Fruit fly (Drosophila melanogaster) whole organism, embryonic: Measurements from ENCODE around the gene CG43136.

Source experiments
- Ada2b ChIP-seq: fragments of 200-800 bp; sonication (Bioruptor generic); IDR thresholded peaks from 2 replicates; pipeline ENCODE4 v1.3.6; 2022; ENCODE audit warnings: missing biosample characterization, missing genetic modification characterization
- Antp ChIP-seq: fragments of 200-800 bp; sonication (Bioruptor generic); optimal IDR thresholded peaks from 3 replicates; lab custom pipeline; 2016; ENCODE audit warnings: missing biosample characterization, missing genetic modification characterization
- BEAF-32 ChIP-seq: fragments of 200-800 bp; sonication (Bioruptor generic); optimal IDR thresholded peaks from 3 replicates; lab custom pipeline; 2017; ENCODE audit warnings: missing biosample characterization, missing genetic modification characterization, mild to moderate bottlenecking, moderate library complexity, missing genetic modification reagents
- CG12071 ChIP-seq: fragments of 200-800 bp; sonication (Bioruptor generic); optimal IDR thresholded peaks from 3 replicates; lab custom pipeline; 2018; ENCODE audit warnings: missing biosample characterization, mild to moderate bottlenecking, missing genetic modification characterization
- CG17361 ChIP-seq: fragments of 200-800 bp; sonication (Bioruptor generic); IDR thresholded peaks from 3 replicates; pipeline ENCODE4 v1.3.6; 2022; ENCODE audit warnings: missing biosample characterization, missing genetic modification characterization
- CG18599 ChIP-seq: fragments of 200-800 bp; sonication (Bioruptor generic); optimal IDR thresholded peaks from 3 replicates; lab custom pipeline; 2017; ENCODE audit warnings: missing biosample characterization, missing genetic modification characterization, mild to moderate bottlenecking, moderate library complexity, missing genetic modification reagents
- CG18619 ChIP-seq: fragments of 200-800 bp; sonication (Bioruptor generic); optimal IDR thresholded peaks from 3 replicates; lab custom pipeline; 2017; ENCODE audit warnings: missing biosample characterization, mild to moderate bottlenecking, missing genetic modification characterization
- CG30403 ChIP-seq: fragments of 200-800 bp; sonication (Bioruptor generic); optimal IDR thresholded peaks from 3 replicates; lab custom pipeline; 2016; ENCODE audit warnings: missing biosample characterization, missing genetic modification characterization
- CG34376 ChIP-seq: fragments of 200-800 bp; sonication (Bioruptor generic); optimal IDR thresholded peaks from 2 replicates; lab custom pipeline; 2018; ENCODE audit warnings: missing biosample characterization, mild to moderate bottlenecking, missing genetic modification characterization
- CG6765 ChIP-seq: fragments of 200-800 bp; sonication (Bioruptor generic); optimal IDR thresholded peaks from 3 replicates; lab custom pipeline; 2017; ENCODE audit warnings: missing biosample characterization, mild to moderate bottlenecking, missing genetic modification characterization
- CG6791 ChIP-seq: fragments of 200-800 bp; sonication (Bioruptor generic); IDR thresholded peaks from 3 replicates; pipeline ENCODE4 v1.3.6; 2022; ENCODE audit warnings: missing biosample characterization, missing genetic modification characterization; ENCODE audit not compliant: partially characterized antibody
- CG7963 ChIP-seq: fragments of 200-800 bp; sonication (Bioruptor generic); IDR thresholded peaks from 3 replicates; pipeline ENCODE4 v1.3.6; 2022; ENCODE audit warnings: missing biosample characterization, missing genetic modification characterization; ENCODE audit not compliant: partially characterized antibody
- CG8388 ChIP-seq: fragments of 200-800 bp; sonication (Bioruptor generic); optimal IDR thresholded peaks from 2 replicates; lab custom pipeline; 2019; ENCODE audit warnings: missing biosample characterization, mild to moderate bottlenecking, missing genetic modification characterization, moderate library complexity
- CG8944 ChIP-seq: fragments of 200-800 bp; sonication (Bioruptor generic); optimal IDR thresholded peaks from 3 replicates; lab custom pipeline; 2016; ENCODE audit warnings: missing biosample characterization, missing genetic modification characterization
- CG9727 ChIP-seq: fragments of 200-800 bp; sonication (Bioruptor generic); optimal IDR thresholded peaks from 3 replicates; lab custom pipeline; 2017; ENCODE audit warnings: missing biosample characterization, mild to moderate bottlenecking, missing genetic modification characterization
- CG9797 ChIP-seq: fragments of 200-800 bp; sonication (Bioruptor generic); optimal IDR thresholded peaks from 3 replicates; lab custom pipeline; 2018; ENCODE audit warnings: missing biosample characterization, mild to moderate bottlenecking, missing genetic modification characterization
- D ChIP-seq, 2 experiments: fragments of 200-800 bp in 1 of 2; fragments of >200 bp in 1 of 2; sonication (Bioruptor generic) in 1 of 2; optimal IDR thresholded peaks; 2 replicates in 1 of 2; 3 replicates in 1 of 2; lab custom pipeline; 2017; ENCODE audit warnings: mild to moderate bottlenecking in 1 of 2, missing biosample characterization in 1 of 2, missing genetic modification characterization in 1 of 2, missing genetic modification reagents in 1 of 2
- Elba2 ChIP-seq: fragments of 200-800 bp; sonication (Bioruptor generic); optimal IDR thresholded peaks from 3 replicates; lab custom pipeline; 2016; ENCODE audit warnings: missing biosample characterization, missing genetic modification characterization
- Ets65A ChIP-seq: fragments of 200-800 bp; sonication (Bioruptor generic); peaks from one replicate; lab custom pipeline; 2016; ENCODE audit warnings: missing biosample characterization, missing genetic modification characterization
- Fer2 ChIP-seq: fragments of 200-800 bp; sonication (Bioruptor generic); optimal IDR thresholded peaks from 2 replicates; lab custom pipeline; 2018; ENCODE audit warnings: missing biosample characterization, mild to moderate bottlenecking, missing genetic modification characterization, moderate library complexity
- Hey ChIP-seq: fragments of 200-800 bp; sonication (Bioruptor generic); optimal IDR thresholded peaks from 3 replicates; lab custom pipeline; 2018; ENCODE audit warnings: missing biosample characterization, mild to moderate bottlenecking, missing genetic modification characterization
- Hsf ChIP-seq: fragments of 200-800 bp; sonication (Bioruptor generic); optimal IDR thresholded peaks from 3 replicates; lab custom pipeline; 2016; ENCODE audit warnings: missing biosample characterization, missing genetic modification characterization
- Lhr ChIP-seq: fragments of 200-800 bp; sonication (Bioruptor generic); optimal IDR thresholded peaks from 3 replicates; lab custom pipeline; 2017; ENCODE audit warnings: mild to moderate bottlenecking, missing biosample characterization, missing genetic modification reagents, missing genetic modification characterization
- Med ChIP-seq: fragments of 200-800 bp; sonication (Bioruptor generic); peaks from one replicate; lab custom pipeline; 2016; ENCODE audit warnings: missing biosample characterization, missing genetic modification characterization, mild to moderate bottlenecking, inconsistent platforms, moderate library complexity
- Mes4 ChIP-seq: fragments of 200-800 bp; sonication (Bioruptor generic); optimal IDR thresholded peaks from 2 replicates; lab custom pipeline; 2016; ENCODE audit warnings: missing biosample characterization, missing genetic modification characterization
- Nf-YB ChIP-seq: fragments of 200-800 bp; sonication (Bioruptor generic); optimal IDR thresholded peaks from 3 replicates; lab custom pipeline; 2019; ENCODE audit warnings: missing biosample characterization, mild to moderate bottlenecking, missing genetic modification characterization, moderate library complexity
- Pdp1 ChIP-seq, 2 experiments: fragments of 200-800 bp; sonication (Bioruptor generic); optimal IDR thresholded peaks; 3 replicates each; lab custom pipeline; 2016; ENCODE audit warnings: missing biosample characterization in 2 of 2, missing genetic modification characterization in 2 of 2, mild to moderate bottlenecking in 1 of 2, moderate library complexity in 1 of 2
- Trl ChIP-seq, 3 experiments: fragments of >200 bp in 2 of 3; fragments of 200-800 bp in 1 of 3; sonication (Bioruptor generic) in 1 of 3; optimal IDR thresholded peaks; 2 replicates in 1 of 3; 3 replicates in 2 of 3; lab custom pipeline; 2016 to 2017; ENCODE audit warnings: missing biosample characterization in 1 of 3, missing genetic modification characterization in 1 of 3
- abd-A ChIP-seq: fragments of 200-800 bp; sonication (Bioruptor generic); optimal IDR thresholded peaks from 3 replicates; lab custom pipeline; 2019; ENCODE audit warnings: missing biosample characterization, mild to moderate bottlenecking, missing genetic modification characterization, moderate library complexity
- br ChIP-seq: fragments of >200 bp; optimal IDR thresholded peaks from 2 replicates; lab custom pipeline; 2017
- crol ChIP-seq: fragments of 200-800 bp; sonication (Bioruptor generic); IDR thresholded peaks from 2 replicates; pipeline ENCODE4 v1.3.6; 2022; ENCODE audit warnings: missing biosample characterization, missing genetic modification characterization
- exex ChIP-seq: fragments of 200-800 bp; sonication (Bioruptor generic); optimal IDR thresholded peaks from 4 replicates; lab custom pipeline; 2018; ENCODE audit warnings: missing biosample characterization, mild to moderate bottlenecking, missing genetic modification characterization, moderate library complexity
- fd102C ChIP-seq: fragments of 200-800 bp; sonication (Bioruptor generic); optimal IDR thresholded peaks from 2 replicates; lab custom pipeline; 2018; ENCODE audit warnings: missing biosample characterization, mild to moderate bottlenecking, missing genetic modification characterization, moderate library complexity
- gcm ChIP-seq: fragments of 200-800 bp; sonication (Bioruptor generic); optimal IDR thresholded peaks from 2 replicates; lab custom pipeline; 2019; ENCODE audit warnings: missing biosample characterization, mild to moderate bottlenecking, missing genetic modification characterization, moderate library complexity
- grn ChIP-seq: fragments of 200-800 bp; sonication (Bioruptor generic); optimal IDR thresholded peaks from 3 replicates; lab custom pipeline; 2017; ENCODE audit warnings: missing biosample characterization, missing genetic modification characterization
- gsb-n ChIP-seq: fragments of 200-800 bp; sonication (Bioruptor generic); optimal IDR thresholded peaks from 3 replicates; lab custom pipeline; 2018; ENCODE audit warnings: missing biosample characterization, mild to moderate bottlenecking, missing genetic modification characterization
- jumu ChIP-seq: fragments of 200-800 bp; sonication (Bioruptor generic); optimal IDR thresholded peaks from 3 replicates; lab custom pipeline; 2016; ENCODE audit warnings: missing biosample characterization, missing genetic modification characterization
- lilli ChIP-seq: fragments of 200-800 bp; sonication (Bioruptor generic); optimal IDR thresholded peaks from 3 replicates; lab custom pipeline; 2016; ENCODE audit warnings: missing biosample characterization, missing genetic modification characterization
- mirr ChIP-seq: fragments of 200-800 bp; sonication (Bioruptor generic); optimal IDR thresholded peaks from 3 replicates; lab custom pipeline; 2018; ENCODE audit warnings: missing biosample characterization, mild to moderate bottlenecking, missing genetic modification characterization
- nerfin-1 ChIP-seq: fragments of 200-800 bp; sonication (Bioruptor generic); optimal IDR thresholded peaks from 3 replicates; lab custom pipeline; 2019; ENCODE audit warnings: missing biosample characterization, mild to moderate bottlenecking, missing genetic modification characterization, moderate library complexity
- nmo ChIP-seq: fragments of 200-800 bp; sonication (Bioruptor generic); optimal IDR thresholded peaks from 2 replicates; lab custom pipeline; 2018; ENCODE audit warnings: missing biosample characterization, mild to moderate bottlenecking, missing genetic modification characterization, moderate library complexity
- sens ChIP-seq: fragments of 200-800 bp; sonication (Bioruptor generic); peaks from one replicate; lab custom pipeline; 2016; ENCODE audit warnings: missing biosample characterization, missing genetic modification characterization
- slbo ChIP-seq: fragments of 200-800 bp; sonication (Bioruptor generic); IDR thresholded peaks from 2 replicates; pipeline ENCODE4 v1.3.6; 2022; ENCODE audit warnings: missing biosample characterization, missing genetic modification characterization
- slp2 ChIP-seq: fragments of 200-800 bp; sonication (Bioruptor generic); optimal IDR thresholded peaks from 2 replicates; lab custom pipeline; 2016; ENCODE audit warnings: missing biosample characterization, missing genetic modification characterization
- sqz ChIP-seq: fragments of 200-800 bp; sonication (Bioruptor generic); optimal IDR thresholded peaks from 3 replicates; lab custom pipeline; 2018; ENCODE audit warnings: missing biosample characterization, mild to moderate bottlenecking, missing genetic modification characterization
- sr ChIP-seq: fragments of 200-800 bp; sonication (Bioruptor generic); IDR thresholded peaks from 3 replicates; pipeline ENCODE4 v1.3.6; 2022; ENCODE audit warnings: missing biosample characterization, missing genetic modification characterization
- ssp ChIP-seq: fragments of 200-800 bp; sonication (Bioruptor generic); IDR thresholded peaks from 2 replicates; pipeline ENCODE4 v1.3.6; 2022; ENCODE audit warnings: missing biosample characterization, missing genetic modification characterization
- sug ChIP-seq: fragments of 200-800 bp; optimal IDR thresholded peaks from 2 replicates; lab custom pipeline; 2019; ENCODE audit warnings: missing biosample characterization, mild to moderate bottlenecking, missing genetic modification characterization, moderate library complexity
- tap ChIP-seq: fragments of 200-800 bp; optimal IDR thresholded peaks from 3 replicates; lab custom pipeline; 2019; ENCODE audit warnings: missing biosample characterization, mild to moderate bottlenecking, missing genetic modification characterization, moderate library complexity
- tup ChIP-seq: fragments of 200-800 bp; sonication (Bioruptor generic); optimal IDR thresholded peaks from 2 replicates; lab custom pipeline; 2016; ENCODE audit warnings: missing biosample characterization, mild to moderate bottlenecking, missing genetic modification characterization, moderate library complexity
- wor ChIP-seq: fragments of 200-800 bp; sonication (Bioruptor generic); IDR thresholded peaks from 2 replicates; pipeline ENCODE4 v1.3.6; 2022; ENCODE audit warnings: missing biosample characterization, missing genetic modification characterization

Gene CG43136

DNA sequence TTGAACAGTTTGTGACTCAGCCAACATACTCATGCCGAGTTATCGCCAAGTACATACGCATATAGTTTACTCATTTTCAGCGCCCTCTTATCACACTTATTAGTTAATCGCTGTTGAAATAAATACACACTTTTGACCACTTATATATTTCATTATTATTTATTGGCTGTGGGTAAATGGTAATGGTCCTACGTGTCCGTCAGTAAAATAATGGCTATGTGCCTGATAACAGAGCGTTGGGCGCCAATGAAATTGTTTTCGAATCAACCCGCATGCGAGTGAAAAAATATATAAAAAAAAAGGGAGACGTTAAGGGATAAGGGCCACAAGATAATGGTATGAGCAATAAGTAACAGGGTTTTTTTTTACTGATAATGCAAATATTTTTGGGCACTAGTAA, 39.6 kb downstream of the CG43136 start:
- peak; percentile 16 for TF ChIP-seq abd-A
- no peak for TF ChIP-seq D (optimal IDR thresholded peaks at IDR 0.05; lab: Kevin White, UChicago)
- TF ChIP-seq D (GFP tag; optimal IDR thresholded peaks at IDR 0.05; lab: Kevin White, UChicago) = no peak
- TF ChIP-seq grn (GFP tag; lab: Kevin White, UChicago) = peak; percentile 31
- no peak for TF ChIP-seq sr
- no peak for TF ChIP-seq CG12071 (GFP tag; lab: Kevin White, UChicago)
- TF ChIP-seq tap (tag; lab: Kevin White, UChicago) = no peak
- no peak for TF ChIP-seq br (lab: Kevin White, UChicago)
- TF ChIP-seq Fer2 (tag; lab: Kevin White, UChicago) = no peak
- no peak for TF ChIP-seq CG6765 (GFP tag; lab: Kevin White, UChicago)
- peak in 1 of 2 experiments; percentile 29 for TF ChIP-seq Pdp1 (GFP tag; optimal IDR thresholded peaks at IDR 0.05; lab: Kevin White, UChicago)
- TF ChIP-seq Mes4 (GFP tag; lab: Kevin White, UChicago) = no peak
- no peak for TF ChIP-seq crol (GFP tag; lab: Robert Waterston, UW)
- TF ChIP-seq CG18619 (GFP tag; lab: Kevin White, UChicago) = no peak
- TF ChIP-seq gcm (GFP tag; lab: Kevin White, UChicago) = peak; percentile 87
- no peak for TF ChIP-seq CG9727 (GFP tag; lab: Kevin White, UChicago)
- peak; percentile 57 for TF ChIP-seq mirr (GFP tag; lab: Kevin White, UChicago)
- no peak for TF ChIP-seq Lhr (GFP tag; lab: Kevin White, UChicago)
- TF ChIP-seq Hey = peak; percentile 29
- no peak for TF ChIP-seq nmo (GFP tag; lab: Kevin White, UChicago)
- peak; percentile 56 for TF ChIP-seq sqz (GFP tag; lab: Kevin White, UChicago)
- TF ChIP-seq Hsf (GFP tag; lab: Kevin White, UChicago) = no peak
- TF ChIP-seq CG17361 (GFP tag; lab: Robert Waterston, UW) = peak; percentile 33; the same call in 1 of the 3 replicates
- TF ChIP-seq Nf-YB = no peak
- no peak for TF ChIP-seq Elba2 (GFP tag; lab: Kevin White, UChicago)
- TF ChIP-seq CG9797 (GFP tag; lab: Kevin White, UChicago) = no peak
- TF ChIP-seq CG6791 (GFP tag; lab: Robert Waterston, UW) = no peak
- peak; percentile 76 for TF ChIP-seq sug (tag; lab: Kevin White, UChicago)
- no peak for TF ChIP-seq Ets65A
- peak; percentile 97 for TF ChIP-seq exex (tag; lab: Kevin White, UChicago)
- peak; percentile 68 for TF ChIP-seq CG34376 (GFP tag; lab: Kevin White, UChicago)
- TF ChIP-seq CG8388 (GFP tag; lab: Kevin White, UChicago) = peak; percentile 26
- peak; percentile 8 for TF ChIP-seq CG18599 (GFP tag; lab: Kevin White, UChicago)
- no peak for TF ChIP-seq fd102C (GFP tag; lab: Kevin White, UChicago)
- TF ChIP-seq Med (GFP tag; lab: Kevin White, UChicago) = no peak
- no peak for TF ChIP-seq CG7963 (GFP tag; lab: Robert Waterston, UW)
- TF ChIP-seq slbo = no peak
- TF ChIP-seq CG8944 (GFP tag; lab: Kevin White, UChicago) = no peak
- no peak for TF ChIP-seq BEAF-32 (GFP tag; lab: Kevin White, UChicago)
- TF ChIP-seq tup = no peak
- no peak for TF ChIP-seq nerfin-1 (tag; lab: Kevin White, UChicago)
- TF ChIP-seq sens = peak; percentile 46
- no peak for TF ChIP-seq CG30403
- TF ChIP-seq gsb-n (tag; lab: Kevin White, UChicago) = no peak
- TF ChIP-seq lilli = no peak
- no peak for TF ChIP-seq Antp (GFP tag; lab: Kevin White, UChicago)
- TF ChIP-seq jumu = no peak
- no peak for TF ChIP-seq wor
- TF ChIP-seq Ada2b = no peak
- no peak for TF ChIP-seq ssp
- no peak for TF ChIP-seq slp2 (GFP tag; lab: Kevin White, UChicago)
- no peak for TF ChIP-seq Trl (optimal IDR thresholded peaks at IDR 0.05; lab: Kevin White, UChicago)
- no peak for TF ChIP-seq Trl (GFP tag; optimal IDR thresholded peaks at IDR 0.05; lab: Kevin White, UChicago)
